Fruit fly (Drosophila melanogaster): ENCODE data around the gene CG12541.

DNA sequence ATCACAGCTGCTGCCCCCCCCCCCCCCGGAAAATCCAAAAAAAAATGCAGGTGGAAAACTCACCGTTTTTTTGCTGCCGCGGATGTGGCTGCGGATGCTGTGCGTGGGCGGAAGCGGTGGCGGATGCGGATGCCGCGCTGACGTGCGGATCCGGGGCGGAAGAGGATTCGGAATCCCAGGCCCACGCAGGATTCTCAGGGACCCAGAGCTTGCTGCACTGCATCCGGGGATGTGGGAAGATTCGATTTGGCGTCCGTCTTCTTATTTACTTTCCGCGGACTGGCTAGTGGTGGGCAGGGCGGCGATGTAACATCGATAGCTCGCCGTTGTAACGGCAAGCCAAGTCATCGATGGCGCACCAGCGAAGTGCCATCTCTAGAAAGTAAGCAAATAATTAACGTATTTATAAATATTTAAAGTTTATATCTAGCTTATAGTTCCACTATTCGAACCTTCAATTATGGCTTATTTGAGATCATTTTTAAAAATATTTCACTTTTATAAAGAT lies 36.2 kb upstream of the CG12541 start, which contains the start of gene CG4615:
- TF ChIP-seq CTCF (optimal IDR thresholded peaks at IDR 0.05) (peak in 1 of 2 experiments; percentile 25), CG8478 (optimal IDR thresholded peaks at IDR 0.05) (no peak)

All from S2 (cell line).